Worm (Caenorhabditis elegans): ENCODE measurements around the gene T11B7.2.

DNA sequence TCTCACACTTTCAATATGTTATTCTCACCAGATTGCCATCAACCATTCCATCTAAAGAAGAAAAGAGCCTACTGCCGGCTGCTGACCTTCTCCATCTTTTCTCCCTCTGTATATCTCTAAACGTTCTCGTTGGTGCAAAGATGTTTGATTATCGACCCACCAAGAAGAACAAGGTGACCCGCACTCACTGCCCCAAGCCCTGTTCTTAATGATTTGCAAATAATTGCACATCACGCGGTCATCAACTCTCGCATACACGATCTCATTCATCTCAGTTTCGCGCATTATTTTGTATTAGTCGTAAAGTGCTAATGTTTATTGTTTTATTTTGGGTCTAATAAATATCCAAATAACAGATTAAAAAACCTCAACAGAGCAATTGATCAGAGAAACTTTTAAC, 24.9 kb downstream of the T11B7.2 start:
- no peak for TF ChIP-seq lin-26 (GFP tag; IDR thresholded peaks at IDR 0.05)
- no peak for TF ChIP-seq Y95B8A.8 (GFP tag; IDR thresholded peaks at IDR 0.05)
- TF ChIP-seq fkh-3 (tag; optimal IDR thresholded peaks at IDR 0.05) = no peak
- TF ChIP-seq K11D2.4 (GFP tag; IDR thresholded peaks at IDR 0.05) = no peak
- TF ChIP-seq F57A8.1 (GFP tag; optimal IDR thresholded peaks at IDR 0.05) = no peak
- no peak for TF ChIP-seq ztf-22 (GFP tag; optimal IDR thresholded peaks at IDR 0.05)
- TF ChIP-seq nhr-120 (GFP tag; IDR thresholded peaks at IDR 0.05) = no peak
- TF ChIP-seq ztf-26 (tag; optimal IDR thresholded peaks at IDR 0.05) = no peak
- TF ChIP-seq hlh-12 (tag; optimal IDR thresholded peaks at IDR 0.05) = no peak
- no peak for TF ChIP-seq zfh-2 (GFP tag; conservative IDR thresholded peaks at IDR 0.05)
- TF ChIP-seq F55B11.4 (tag; optimal IDR thresholded peaks at IDR 0.05; ENCODE audit: borderline replicate concordance, insufficient read depth) = no peak
